Fruit fly (Drosophila melanogaster): ENCODE measurements around the gene upd2.

The upd2 gene

DNA sequence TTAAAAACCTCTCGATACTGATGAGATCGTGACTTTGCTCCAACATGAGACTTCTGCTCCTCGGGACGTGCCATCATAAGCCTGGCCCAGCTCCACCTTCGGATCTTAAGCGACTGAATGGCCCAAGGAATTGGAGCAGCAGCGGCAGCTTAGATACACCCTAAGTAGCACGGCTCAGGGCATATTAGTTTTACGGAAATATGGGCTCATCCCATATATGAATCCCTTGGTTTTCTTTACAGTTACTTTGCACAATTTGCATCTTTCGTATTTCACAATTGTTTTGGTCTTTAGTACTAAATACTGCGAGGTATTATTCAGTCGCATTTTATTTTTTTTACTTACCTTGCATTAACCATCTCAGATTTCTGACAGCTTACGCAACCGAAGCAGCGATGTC lies 38.0 kb downstream of the upd2 start, which contains the start of gene Hesr:
Gene Hesr, minus strand, starts transcription at position 101 of the 400 bp plus-strand sequence.
- TF ChIP-seq noc (tag; optimal IDR thresholded peaks at IDR 0.05) = no peak

DNA sequence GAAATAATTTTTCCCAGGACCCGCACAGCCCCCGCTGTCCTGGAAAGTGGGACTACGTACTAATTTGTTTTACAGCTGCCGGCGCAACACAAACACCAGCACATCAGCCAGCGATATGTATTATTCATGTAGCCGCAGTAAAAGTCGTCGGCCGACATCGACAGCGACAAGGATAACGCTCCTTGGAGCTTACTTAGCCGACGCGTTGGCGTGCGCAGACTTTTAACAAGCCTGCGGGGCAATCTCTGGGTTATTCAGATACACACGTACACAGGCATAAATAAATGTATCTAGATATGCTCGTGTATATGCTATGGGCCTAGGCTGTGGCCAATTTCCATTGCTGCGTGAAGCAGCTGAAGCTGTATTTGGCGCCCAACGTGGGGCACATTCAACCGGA lies 45.4 kb downstream of the upd2 start:
- TF ChIP-seq noc (tag; optimal IDR thresholded peaks at IDR 0.05) = no peak
